Fruit fly (Drosophila melanogaster): ENCODE measurements around the gene CG46515.
"Not testable (repeated sequence)": the region's sequence is repeated elsewhere in the genome, so short reads cannot be mapped to it uniquely, and the experiment has no call there.

Gene CG46515

DNA sequence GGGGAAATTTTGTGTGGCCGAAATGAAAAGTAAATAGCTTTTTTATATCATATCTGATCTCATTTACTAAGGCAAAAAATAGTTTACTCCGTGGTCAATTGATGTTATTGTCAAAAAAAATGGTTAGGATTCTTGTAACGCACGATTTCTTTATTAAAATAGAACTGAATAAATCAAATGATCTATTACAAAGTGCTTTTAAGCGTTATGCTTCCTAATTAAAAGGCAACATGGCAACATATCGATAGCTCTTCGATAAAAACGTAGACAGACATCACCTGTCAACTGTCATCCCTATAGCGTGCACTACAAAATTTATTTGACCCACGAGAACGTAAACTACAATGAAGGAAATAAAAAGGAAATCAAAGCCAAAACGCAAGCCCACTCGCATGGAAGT, at the start of gene CG46515:
TSS of gene CG46515 (plus strand) at position 301 of the 400 bp plus-strand sequence.
- TF ChIP-seq fd85E, CG3919, Sox14 (GFP tag; optimal IDR thresholded peaks at IDR 0.05): not testable (repeated sequence)

DNA sequence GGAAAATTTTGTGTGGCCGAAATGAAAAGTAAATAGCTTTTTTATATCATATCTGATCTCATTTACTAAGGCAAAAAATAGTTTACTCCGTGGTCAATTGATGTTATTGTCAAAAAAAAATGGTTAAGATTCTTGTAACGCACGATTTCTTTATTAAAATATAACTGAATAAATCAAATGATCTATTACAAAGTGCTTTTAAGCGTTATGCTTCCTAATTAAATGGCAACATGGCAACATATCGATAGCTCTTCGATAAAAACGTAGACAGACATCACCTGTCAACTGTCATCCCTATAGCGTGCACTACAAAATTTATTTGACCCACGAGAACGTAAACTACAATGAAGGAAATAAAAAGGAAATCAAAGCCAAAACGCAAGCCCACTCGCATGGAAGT, 49.4 kb upstream of the CG46515 start, which contains the start of gene CG46505:
TSS of gene CG46505 (plus strand) at position 301 of the 400 bp plus-strand sequence.
- TF ChIP-seq CG9139, Ets21C, Sox14 (GFP tag; optimal IDR thresholded peaks at IDR 0.05): not testable (repeated sequence)

DNA sequence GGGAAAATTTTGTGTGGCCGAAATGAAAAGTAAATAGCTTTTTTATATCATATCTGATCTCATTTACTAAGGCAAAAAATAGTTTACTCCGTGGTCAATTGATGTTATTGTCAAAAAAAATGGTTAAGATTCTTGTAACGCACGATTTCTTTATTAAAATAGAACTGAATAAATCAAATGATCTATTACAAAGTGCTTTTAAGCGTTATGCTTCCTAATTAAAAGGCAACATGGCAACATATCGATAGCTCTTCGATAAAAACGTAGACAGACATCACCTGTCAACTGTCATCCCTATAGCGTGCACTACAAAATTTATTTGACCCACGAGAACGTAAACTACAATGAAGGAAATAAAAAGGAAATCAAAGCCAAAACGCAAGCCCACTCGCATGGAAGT, 44.4 kb upstream of the CG46515 start, which contains the start of gene CG46506:
TSS of gene CG46506 (plus strand) at position 301 of the 400 bp plus-strand sequence.
- not testable (repeated sequence) for TF ChIP-seq achi, CG6854, Sox14 (GFP tag; optimal IDR thresholded peaks at IDR 0.05)

DNA sequence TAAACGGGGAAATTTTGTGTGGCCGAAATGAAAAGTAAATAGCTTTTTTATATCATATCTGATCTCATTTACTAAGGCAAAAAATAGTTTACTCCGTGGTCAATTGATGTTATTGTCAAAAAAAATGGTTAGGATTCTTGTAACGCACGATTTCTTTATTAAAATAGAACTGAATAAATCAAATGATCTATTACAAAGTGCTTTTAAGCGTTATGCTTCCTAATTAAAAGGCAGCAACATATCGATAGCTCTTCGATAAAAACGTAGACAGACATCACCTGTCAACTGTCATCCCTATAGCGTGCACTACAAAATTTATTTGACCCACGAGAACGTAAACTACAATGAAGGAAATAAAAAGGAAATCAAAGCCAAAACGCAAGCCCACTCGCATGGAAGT, 39.4 kb upstream of the CG46515 start, which contains the start of gene CG46507:
TSS of gene CG46507 (plus strand) at position 301 of the 400 bp plus-strand sequence.
- not testable (repeated sequence) for TF ChIP-seq Hr38 (GFP tag; optimal IDR thresholded peaks at IDR 0.05); CG15336 (GFP tag; IDR thresholded peaks at IDR 0.05); CG6792 (GFP tag; optimal IDR thresholded peaks at IDR 0.05)

DNA sequence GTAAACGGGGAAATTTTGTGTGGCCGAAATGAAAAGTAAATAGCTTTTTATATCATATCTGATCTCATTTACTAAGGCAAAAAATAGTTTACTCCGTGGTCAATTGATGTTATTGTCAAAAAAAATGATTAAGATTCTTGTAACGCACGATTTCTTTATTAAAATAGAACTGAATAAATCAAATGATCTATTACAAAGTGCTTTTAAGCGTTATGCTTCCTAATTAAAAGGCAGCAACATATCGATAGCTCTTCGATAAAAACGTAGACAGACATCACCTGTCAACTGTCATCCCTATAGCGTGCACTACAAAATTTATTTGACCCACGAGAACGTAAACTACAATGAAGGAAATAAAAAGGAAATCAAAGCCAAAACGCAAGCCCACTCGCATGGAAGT, 34.6 kb upstream of the CG46515 start, which contains the start of gene CG46508:
TSS of gene CG46508 (plus strand) at position 301 of the 400 bp plus-strand sequence.
- TF ChIP-seq Sox15, acj6, esn (GFP tag; optimal IDR thresholded peaks at IDR 0.05): not testable (repeated sequence)

DNA sequence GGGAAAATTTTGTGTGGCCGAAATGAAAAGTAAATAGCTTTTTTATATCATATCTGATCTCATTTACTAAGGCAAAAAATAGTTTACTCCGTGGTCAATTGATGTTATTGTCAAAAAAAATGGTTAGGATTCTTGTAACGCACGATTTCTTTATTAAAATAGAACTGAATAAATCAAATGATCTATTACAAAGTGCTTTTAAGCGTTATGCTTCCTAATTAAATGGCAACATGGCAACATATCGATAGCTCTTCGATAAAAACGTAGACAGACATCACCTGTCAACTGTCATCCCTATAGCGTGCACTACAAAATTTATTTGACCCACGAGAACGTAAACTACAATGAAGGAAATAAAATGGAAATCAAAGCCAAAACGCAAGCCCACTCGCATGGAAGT, 29.6 kb upstream of the CG46515 start, which contains the start of gene CG46509:
TSS of gene CG46509 (plus strand) at position 301 of the 400 bp plus-strand sequence.
- not testable (repeated sequence) for TF ChIP-seq CG6792, CG31627, Lpt (GFP tag; optimal IDR thresholded peaks at IDR 0.05)

DNA sequence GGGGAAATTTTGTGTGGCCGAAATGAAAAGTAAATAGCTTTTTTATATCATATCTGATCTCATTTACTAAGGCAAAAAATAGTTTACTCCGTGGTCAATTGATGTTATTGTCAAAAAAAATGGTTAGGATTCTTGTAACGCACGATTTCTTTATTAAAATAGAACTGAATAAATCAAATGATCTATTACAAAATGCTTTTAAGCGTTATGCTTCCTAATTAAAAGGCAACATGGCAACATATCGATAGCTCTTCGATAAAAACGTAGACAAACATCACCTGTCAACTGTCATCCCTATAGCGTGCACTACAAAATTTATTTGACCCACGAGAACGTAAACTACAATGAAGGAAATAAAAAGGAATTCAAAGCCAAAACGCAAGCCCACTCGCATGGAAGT, 24.8 kb upstream of the CG46515 start, which contains the start of gene CG46510:
TSS of gene CG46510 (plus strand) at position 301 of the 400 bp plus-strand sequence.
- not testable (repeated sequence) for TF ChIP-seq Sox102F, Smox, net (GFP tag; optimal IDR thresholded peaks at IDR 0.05)

DNA sequence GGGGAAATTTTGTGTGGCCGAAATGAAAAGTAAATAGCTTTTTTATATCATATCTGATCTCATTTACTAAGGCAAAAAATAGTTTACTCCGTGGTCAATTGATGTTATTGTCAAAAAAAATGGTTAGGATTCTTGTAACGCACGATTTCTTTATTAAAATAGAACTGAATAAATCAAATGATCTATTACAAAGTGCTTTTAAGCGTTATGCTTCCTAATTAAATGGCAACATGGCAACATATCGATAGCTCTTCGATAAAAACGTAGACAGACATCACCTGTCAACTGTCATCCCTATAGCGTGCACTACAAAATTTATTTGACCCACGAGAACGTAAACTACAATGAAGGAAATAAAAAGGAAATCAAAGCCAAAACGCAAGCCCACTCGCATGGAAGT, 19.8 kb upstream of the CG46515 start, which contains the start of gene CG46511:
TSS of gene CG46511 (plus strand) at position 301 of the 400 bp plus-strand sequence.
- TF ChIP-seq salr, Eip75B, cyc (GFP tag; optimal IDR thresholded peaks at IDR 0.05): not testable (repeated sequence)

DNA sequence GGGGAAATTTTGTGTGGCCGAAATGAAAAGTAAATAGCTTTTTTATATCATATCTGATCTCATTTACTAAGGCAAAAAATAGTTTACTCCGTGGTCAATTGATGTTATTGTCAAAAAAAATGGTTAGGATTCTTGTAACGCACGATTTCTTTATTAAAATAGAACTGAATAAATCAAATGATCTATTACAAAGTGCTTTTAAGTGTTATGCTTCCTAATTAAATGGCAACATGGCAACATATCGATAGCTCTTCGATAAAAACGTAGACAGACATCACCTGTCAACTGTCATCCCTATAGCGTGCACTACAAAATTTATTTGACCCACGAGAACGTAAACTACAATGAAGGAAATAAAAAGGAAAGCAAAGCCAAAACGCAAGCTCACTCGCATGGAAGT, 14.9 kb upstream of the CG46515 start, which contains the start of gene CG46512:
TSS of gene CG46512 (plus strand) at position 301 of the 400 bp plus-strand sequence.
- TF ChIP-seq CG7368 (GFP tag; optimal IDR thresholded peaks at IDR 0.05); Ets96B (tag; optimal IDR thresholded peaks at IDR 0.05); OdsH (GFP tag; optimal IDR thresholded peaks at IDR 0.05): not testable (repeated sequence)

All from whole organism, prepupa.